Worm (Caenorhabditis elegans): ENCODE data around the gene acl-12.
A peak's percentile ranks its signal among the peaks of the same experiment; 100 is the strongest.

DNA sequence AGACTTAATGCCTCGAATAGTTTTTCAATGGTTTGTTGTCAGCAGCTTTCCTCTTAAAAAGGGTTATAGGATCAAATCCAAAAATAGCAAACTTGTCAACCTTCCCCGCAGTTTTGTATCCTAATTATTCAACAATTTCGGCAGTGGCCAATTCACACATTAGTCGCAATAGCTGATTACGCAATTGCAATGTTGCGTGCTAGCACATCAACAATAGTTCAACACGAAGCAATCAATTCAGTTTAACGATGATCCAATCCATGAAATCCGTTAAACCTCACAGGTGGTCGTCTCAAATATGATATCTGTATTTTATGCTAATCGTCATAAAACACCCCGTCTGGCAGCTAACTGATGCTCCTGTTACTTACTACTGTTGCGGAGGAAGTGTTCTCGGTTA lies 10.2 kb upstream of the acl-12 start:
- peak; percentile 79 for TF ChIP-seq nhr-2 (tag; optimal IDR thresholded peaks at IDR 0.05)
- TF ChIP-seq M03D4.4 (tag; optimal IDR thresholded peaks at IDR 0.05), result no peak
- TF ChIP-seq ces-1 (GFP tag; optimal IDR thresholded peaks at IDR 0.05), result no peak
- no peak for TF ChIP-seq nhr-76 (tag; optimal IDR thresholded peaks at IDR 0.05)
- no peak for TF ChIP-seq lsy-2 (tag; optimal IDR thresholded peaks at IDR 0.05)
- no peak for TF ChIP-seq nhr-28 (tag; optimal IDR thresholded peaks at IDR 0.05)
- no peak for TF ChIP-seq nhr-237 (tag; optimal IDR thresholded peaks at IDR 0.05)
- TF ChIP-seq elt-1 (tag; optimal IDR thresholded peaks at IDR 0.05; ENCODE audit: borderline replicate concordance, insufficient read depth), result no peak
- TF ChIP-seq mab-5 (tag; optimal IDR thresholded peaks at IDR 0.05), result no peak
- no peak for TF ChIP-seq elt-3 (tag; optimal IDR thresholded peaks at IDR 0.05)
- no peak for TF ChIP-seq unc-39 (tag; optimal IDR thresholded peaks at IDR 0.05)
- no peak for TF ChIP-seq pha-4 (tag; optimal IDR thresholded peaks at IDR 0.05)
